5 worm cellular contexts compared by ENCODE assay signal in the genomic region with DNA sequence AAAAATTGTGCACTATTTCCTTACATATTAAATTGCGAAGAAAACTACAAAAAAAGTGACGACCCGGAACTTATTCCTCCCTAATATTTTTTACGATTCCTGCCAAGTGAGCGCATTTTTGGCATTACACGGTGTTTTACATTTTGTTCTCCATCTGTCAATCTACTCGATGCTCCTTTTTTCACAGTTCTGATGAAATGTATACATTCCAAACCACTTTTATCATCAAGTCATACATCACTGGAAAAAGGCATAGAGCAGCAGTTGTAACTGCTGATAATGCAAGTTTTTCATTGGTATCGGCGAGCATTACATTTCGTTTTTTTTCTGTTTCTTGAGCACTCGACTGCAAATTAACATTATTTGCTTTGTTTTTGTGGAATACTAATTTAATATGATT.
A peak's percentile ranks its signal among the peaks of the same experiment; 100 is the strongest.
TF ChIP-seq lines count a peak whose summit lies in the region.

No protein-coding gene starts in this region.

TF ChIP-seq in whole organism, L1 larva, 84 proteins besides CTCF, POLR2A, EP300 and RAD21:
- TF ChIP-seq nhr-20 (tag; optimal IDR thresholded peaks at IDR 0.05; lab: Kevin White, UChicago) (no peak), lin-35 (GFP tag; optimal IDR thresholded peaks at IDR 0.05; lab: Kevin White, UChicago) (peak in 1 of 2 experiments; percentile 8), elt-2 (tag; optimal IDR thresholded peaks at IDR 0.05; lab: Kevin White, UChicago) (peak; percentile 22)
TF ChIP-seq in whole organism, L1 larva: peak in this region for 2.

TF ChIP-seq in whole organism, L2 larva, 48 proteins besides CTCF, POLR2A, EP300 and RAD21:
- TF ChIP-seq fos-1 (tag; optimal IDR thresholded peaks at IDR 0.05; lab: Kevin White, UChicago) (peak; percentile 82), Y55F3AM.14 (GFP tag; optimal IDR thresholded peaks at IDR 0.05; lab: Kevin White, UChicago) (no peak), skn-1 (tag; optimal IDR thresholded peaks at IDR 0.05; lab: Kevin White, UChicago) (peak; percentile 19)

TF ChIP-seq in whole organism, L3 larva, 47 proteins besides CTCF, POLR2A, EP300 and RAD21:
- TF ChIP-seq pqm-1 (tag; optimal IDR thresholded peaks at IDR 0.05; lab: Kevin White, UChicago) (peak; percentile 52), elt-2 (tag; optimal IDR thresholded peaks at IDR 0.05; lab: Kevin White, UChicago) (peak; percentile 74), snpc-4 (tag; optimal IDR thresholded peaks at IDR 0.05; lab: Kevin White, UChicago) (no peak)

TF ChIP-seq in whole organism, L4 larva, 104 proteins besides CTCF, POLR2A, EP300 and RAD21:
- no peak for TF ChIP-seq daf-16 (GFP tag; optimal IDR thresholded peaks at IDR 0.05; lab: Kevin White, UChicago)
- peak; percentile 35 for TF ChIP-seq daf-16 (tag; optimal IDR thresholded peaks at IDR 0.05; lab: Kevin White, UChicago)
- TF ChIP-seq zfp-2 (tag; optimal IDR thresholded peaks at IDR 0.05; lab: Kevin White, UChicago): no peak
- peak; percentile 44 for TF ChIP-seq hlh-11 (tag; optimal IDR thresholded peaks at IDR 0.05; lab: Kevin White, UChicago)
- peak; percentile 70 for TF ChIP-seq php-3 (GFP tag; IDR thresholded peaks at IDR 0.05; lab: Robert Waterston, UW)
- TF ChIP-seq unc-130 (GFP tag; optimal IDR thresholded peaks at IDR 0.05; lab: Kevin White, UChicago): no peak
- TF ChIP-seq dmd-6 (GFP tag; IDR thresholded peaks at IDR 0.05; lab: Robert Waterston, UW): peak; percentile 72
- TF ChIP-seq pqm-1 (tag; optimal IDR thresholded peaks at IDR 0.05; lab: Kevin White, UChicago): peak; percentile 91
- no peak for TF ChIP-seq F10B5.3 (tag; optimal IDR thresholded peaks at IDR 0.05; lab: Kevin White, UChicago)
- 0 out of 2 replicates have a peak, but pooled peaks have one; percentile 60 for TF ChIP-seq tra-1 (GFP tag; IDR thresholded peaks at IDR 0.05; lab: Robert Waterston, UW)
- TF ChIP-seq nhr-28 (tag; optimal IDR thresholded peaks at IDR 0.05; lab: Kevin White, UChicago): peak; percentile 49
- TF ChIP-seq mes-2 (tag; optimal IDR thresholded peaks at IDR 0.05; lab: Kevin White, UChicago; ENCODE audit: poor library complexity, severe bottlenecking): peak; percentile 31
- no peak for TF ChIP-seq unc-39 (tag; optimal IDR thresholded peaks at IDR 0.05; lab: Kevin White, UChicago)
- TF ChIP-seq dve-1 (tag; optimal IDR thresholded peaks at IDR 0.05; lab: Kevin White, UChicago; ENCODE audit: insufficient read depth): peak; percentile 19
- peak; percentile 21 for TF ChIP-seq hlh-30 (tag; optimal IDR thresholded peaks at IDR 0.05; lab: Kevin White, UChicago; ENCODE audit: insufficient read depth)
- no peak for TF ChIP-seq lin-13 (GFP tag; optimal IDR thresholded peaks at IDR 0.05; lab: Kevin White, UChicago)
- no peak for TF ChIP-seq set-16 (GFP tag; IDR thresholded peaks at IDR 0.05; lab: Robert Waterston, UW)
- no peak for TF ChIP-seq madf-5 (GFP tag; IDR thresholded peaks at IDR 0.05; lab: Robert Waterston, UW)
- TF ChIP-seq spr-1 (tag; optimal IDR thresholded peaks at IDR 0.05; lab: Kevin White, UChicago): no peak
TF ChIP-seq in whole organism, L4 larva: peak in this region for 10.

TF ChIP-seq in whole organism, young adult, 124 proteins besides CTCF, POLR2A, EP300 and RAD21:
- no peak for TF ChIP-seq lin-35 (GFP tag; optimal IDR thresholded peaks at IDR 0.05; lab: Kevin White, UChicago)
- no peak for TF ChIP-seq pha-4 (tag; optimal IDR thresholded peaks at IDR 0.05; lab: Kevin White, UChicago)
- TF ChIP-seq F10E7.11 (tag; optimal IDR thresholded peaks at IDR 0.05; lab: Kevin White, UChicago): no peak
- TF ChIP-seq nhr-80 (tag; optimal IDR thresholded peaks at IDR 0.05; lab: Kevin White, UChicago): peak; percentile 86
- TF ChIP-seq attf-5 (GFP tag; optimal IDR thresholded peaks at IDR 0.05; lab: Kevin White, UChicago): no peak
- no peak for TF ChIP-seq dox-1 (GFP tag; IDR thresholded peaks at IDR 0.05; lab: Robert Waterston, UW)
- peak in 1 of 2 experiments; percentile 50 for TF ChIP-seq let-607 (tag; optimal IDR thresholded peaks at IDR 0.05; lab: Kevin White, UChicago)
TF ChIP-seq in whole organism, young adult: peak in this region for 2.
